Fruit fly (Drosophila melanogaster): Measurements from ENCODE around the gene Hsp67Bc.

DNA sequence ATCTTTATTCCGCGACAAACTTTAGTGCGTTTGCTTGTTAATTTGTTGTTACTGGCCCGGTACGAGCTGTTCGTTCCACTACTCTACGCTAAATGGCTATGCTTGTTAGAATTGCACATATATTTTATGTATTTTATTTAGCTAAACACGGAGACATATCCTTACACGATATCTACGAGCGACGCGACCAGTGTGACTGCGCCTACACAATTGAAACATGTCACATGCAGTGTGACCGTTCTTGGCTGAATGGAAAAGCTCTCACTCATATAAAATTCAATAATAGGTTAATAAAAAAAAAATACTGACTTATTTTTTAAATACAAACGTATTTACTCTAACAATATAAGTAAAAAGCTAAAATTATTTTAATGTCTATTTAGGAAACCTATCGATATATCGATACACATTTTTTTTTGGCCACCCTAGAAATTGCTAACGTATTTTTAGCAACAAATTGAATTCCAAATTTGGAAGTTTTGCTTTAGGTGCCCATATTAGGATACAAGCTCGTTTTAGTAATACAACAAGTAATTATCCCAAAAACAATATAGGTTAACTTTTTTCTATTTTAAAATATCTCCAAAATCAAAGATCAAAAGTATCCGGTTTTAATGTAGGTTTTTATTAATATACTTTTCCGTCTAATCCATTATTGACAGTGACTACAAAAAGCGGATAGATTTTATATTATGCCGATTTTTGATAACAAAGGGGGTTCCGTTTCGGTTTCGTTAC lies 26.9 kb upstream of the Hsp67Bc start, which contains the start of gene CG4080:
- TF ChIP-seq psq (GFP tag; optimal IDR thresholded peaks at IDR 0.05) (peak; percentile 15), Hr78 (GFP tag; optimal IDR thresholded peaks at IDR 0.05) (no peak), usp (GFP tag; optimal IDR thresholded peaks at IDR 0.05) (no peak), pan (optimal IDR thresholded peaks at IDR 0.05) (no peak), dsf (GFP tag; optimal IDR thresholded peaks at IDR 0.05; ENCODE audit: borderline replicate concordance) (peak; percentile 2), CrebA (GFP tag; optimal IDR thresholded peaks at IDR 0.05; ENCODE audit: borderline replicate concordance) (no peak), OdsH (GFP tag; optimal IDR thresholded peaks at IDR 0.05) (peak; percentile 15), CG9705 (GFP tag; optimal IDR thresholded peaks at IDR 0.05) (no peak), sv (GFP tag; optimal IDR thresholded peaks at IDR 0.05) (peak; percentile 24), Dfd (GFP tag; optimal IDR thresholded peaks at IDR 0.05) (no peak), Rel (GFP tag; optimal IDR thresholded peaks at IDR 0.05) (no peak), Rel (tag; optimal IDR thresholded peaks at IDR 0.05) (peak; percentile 23), br (GFP tag; optimal IDR thresholded peaks at IDR 0.05) (peak; percentile 15), h (GFP tag; optimal IDR thresholded peaks at IDR 0.05) (peak; percentile 36), GATAd (GFP tag; optimal IDR thresholded peaks at IDR 0.05) (no peak)
